Fruit fly (Drosophila melanogaster): Measurements from ENCODE around the gene CG14435.

The CG14435 gene

dm6 chrX:6867175-6868023, 23.7 kb upstream of the CG14435 start, which contains the start of gene CG14434 (continued):
- TF ChIP-seq CG10959 (GFP tag; IDR thresholded peaks at IDR 0.05) (no peak), CG12659 (GFP tag; optimal IDR thresholded peaks at IDR 0.05) (peak; percentile 87), z (GFP tag; IDR thresholded peaks at IDR 0.05) (no peak), chinmo (GFP tag; IDR thresholded peaks at IDR 0.05; ENCODE audit: partially characterized antibody) (peak; percentile 61; the same call in 1 of the 4 replicates), Bgb (GFP tag; IDR thresholded peaks at IDR 0.05; ENCODE audit: partially characterized antibody) (peak; percentile 24; the same call in 1 of the 2 replicates), HLH54F (GFP tag; optimal IDR thresholded peaks at IDR 0.05) (peak; percentile 60), yki (optimal IDR thresholded peaks at IDR 0.05) (no peak), zfh1 (GFP tag; IDR thresholded peaks at IDR 0.05) (peak; percentile 27; the same call in 1 of the 3 replicates), CG3281 (GFP tag; optimal IDR thresholded peaks at IDR 0.05) (peak; percentile 82), da (GFP tag; optimal IDR thresholded peaks at IDR 0.05) (no peak), toy (GFP tag; IDR thresholded peaks at IDR 0.05) (no peak), CG10366 (GFP tag; IDR thresholded peaks at IDR 0.05) (peak; percentile 24), HLH4C (GFP tag; IDR thresholded peaks at IDR 0.05; ENCODE audit: partially characterized antibody) (no peak), ci (GFP tag; IDR thresholded peaks at IDR 0.05) (no peak; the same call in 2 of the 3 replicates), crol (GFP tag; IDR thresholded peaks at IDR 0.05) (peak; percentile 83), Sox100B (GFP tag; optimal IDR thresholded peaks at IDR 0.05) (peak; percentile 95), tll (GFP tag; optimal IDR thresholded peaks at IDR 0.05) (no peak), Dbx (GFP tag; IDR thresholded peaks at IDR 0.05) (peak; percentile 22; the same call in 1 of the 3 replicates), CG6689 (GFP tag; IDR thresholded peaks at IDR 0.05) (peak; percentile 72), CG14667 (GFP tag; IDR thresholded peaks at IDR 0.05) (no peak), fu2 (GFP tag; optimal IDR thresholded peaks at IDR 0.05) (peak; percentile 12), row (GFP tag; IDR thresholded peaks at IDR 0.05) (peak; percentile 74), ATbp (GFP tag; optimal IDR thresholded peaks at IDR 0.05) (peak; percentile 60), CG7928 (GFP tag; optimal IDR thresholded peaks at IDR 0.05) (peak; percentile 45), CG14441 (GFP tag; IDR thresholded peaks at IDR 0.05) (peak; percentile 22; the same call in 1 of the 2 replicates), Kr (GFP tag; optimal IDR thresholded peaks at IDR 0.05) (no peak), E2f2 (GFP tag; IDR thresholded peaks at IDR 0.05) (peak; percentile 41; the same call in 1 of the 2 replicates), ken (GFP tag; IDR thresholded peaks at IDR 0.05) (peak; percentile 49; the same call in 1 of the 3 replicates), caup (GFP tag; optimal IDR thresholded peaks at IDR 0.05; ENCODE audit: severe bottlenecking) (peak; percentile 73), CG18011 (GFP tag; optimal IDR thresholded peaks at IDR 0.05) (peak; percentile 37), Pdp1 (GFP tag; optimal IDR thresholded peaks at IDR 0.05) (peak; percentile 34 to 72), slp2 (GFP tag; optimal IDR thresholded peaks at IDR 0.05) (peak; percentile 56), CG43689 (GFP tag; IDR thresholded peaks at IDR 0.05) (peak; percentile 40; the same call in 1 of the 2 replicates), cad (GFP tag; optimal IDR thresholded peaks at IDR 0.05) (no peak), CG11696 (GFP tag; IDR thresholded peaks at IDR 0.05) (no peak), psq (GFP tag; optimal IDR thresholded peaks at IDR 0.05) (no peak), pum (GFP tag; optimal IDR thresholded peaks at IDR 0.05) (peak; percentile 29), Lpt (GFP tag; optimal IDR thresholded peaks at IDR 0.05) (no peak), vnd (GFP tag; IDR thresholded peaks at IDR 0.05; ENCODE audit: partially characterized antibody) (no peak), CG11456 (GFP tag; IDR thresholded peaks at IDR 0.05) (no peak; the same call in 2 of the 3 replicates), ash1 (GFP tag; optimal IDR thresholded peaks at IDR 0.05) (no peak), Chrac-16 (GFP tag; optimal IDR thresholded peaks at IDR 0.05) (peak; percentile 65), CG17328 (GFP tag; IDR thresholded peaks at IDR 0.05) (peak; percentile 49), Sox102F (GFP tag; optimal IDR thresholded peaks at IDR 0.05) (peak; percentile 81), Med (GFP tag) (peak; percentile 66), nom (GFP tag; optimal IDR thresholded peaks at IDR 0.05) (no peak), CG16815 (GFP tag; optimal IDR thresholded peaks at IDR 0.05) (peak; percentile 80), h (optimal IDR thresholded peaks at IDR 0.05) (no peak), slbo (GFP tag; IDR thresholded peaks at IDR 0.05) (peak; percentile 50)

All from whole organism, embryonic.